Worm (Caenorhabditis elegans) whole organism, L3 larva: ENCODE results near the gene H25K10.1.

Experiments used
- ceh-82 ChIP-seq: fragments of 150-350 bp; optimal IDR thresholded peaks from 2 replicates; lab custom pipeline; 2014; ENCODE audit warnings: missing biosample characterization, missing genetic modification characterization
- eor-1 ChIP-seq, 2 experiments: fragments of 150-350 bp; optimal IDR thresholded peaks; 2 replicates each; lab custom pipeline; 2014 to 2018; ENCODE audit warnings: missing biosample characterization in 2 of 2, missing genetic modification characterization in 2 of 2
- fkh-10 ChIP-seq: sonication (generic microtip); optimal IDR thresholded peaks from 2 replicates; lab custom pipeline; 2017; ENCODE audit warnings: missing biosample characterization, missing genetic modification reagents, missing genetic modification characterization
- nhr-237 ChIP-seq: fragments of 150-350 bp; optimal IDR thresholded peaks from 2 replicates; lab custom pipeline; 2014; ENCODE audit warnings: missing biosample characterization, missing genetic modification characterization
- nhr-77 ChIP-seq: fragments of 150-350 bp; optimal IDR thresholded peaks from 2 replicates; lab custom pipeline; 2014; ENCODE audit warnings: missing biosample characterization, missing genetic modification characterization
- pha-4 ChIP-seq: fragments of 150-350 bp; optimal IDR thresholded peaks from 2 replicates; lab custom pipeline; 2014; ENCODE audit warnings: missing biosample characterization, missing genetic modification reagents, missing genetic modification characterization
- skn-1 ChIP-seq: fragments of 150-350 bp; optimal IDR thresholded peaks from 2 replicates; lab custom pipeline; 2014; ENCODE audit warnings: missing biosample characterization, missing genetic modification characterization
- ztf-11 ChIP-seq: fragments of 150-350 bp; optimal IDR thresholded peaks from 2 replicates; lab custom pipeline; 2014; ENCODE audit warnings: missing biosample characterization, missing genetic modification characterization

ce11 chrIV:16202074-16202473 is at the start of gene H25K10.1:
- no peak for TF ChIP-seq pha-4 (tag; lab: Kevin White, UChicago)
- no peak for TF ChIP-seq skn-1 (tag; lab: Kevin White, UChicago)
- no peak for TF ChIP-seq ztf-11 (tag; lab: Kevin White, UChicago)
- no peak for TF ChIP-seq nhr-237 (tag; lab: Kevin White, UChicago)
- no peak for TF ChIP-seq nhr-77 (tag; lab: Kevin White, UChicago)
- no peak for TF ChIP-seq fkh-10 (GFP tag; lab: Kevin White, UChicago)
- TF ChIP-seq ceh-82 (tag; lab: Kevin White, UChicago) = no peak
- no peak for TF ChIP-seq eor-1 (tag; optimal IDR thresholded peaks at IDR 0.05; lab: Kevin White, UChicago)
